Worm (Caenorhabditis elegans) whole organism, L3 larva: ENCODE measurements around the gene Y38F1A.4.

Source experiments
- R02D3.7 ChIP-seq: fragments of 150-350 bp; optimal IDR thresholded peaks from 2 replicates; lab custom pipeline; 2014; ENCODE audit warnings: missing biosample characterization, missing genetic modification characterization
- ZK546.5 ChIP-seq: sonication (generic microtip); optimal IDR thresholded peaks from 2 replicates; lab custom pipeline; 2017; ENCODE audit warnings: missing biosample characterization, missing genetic modification characterization
- ama-1 ChIP-seq: fragments of 150-350 bp; optimal IDR thresholded peaks from 2 replicates; lab custom pipeline; 2018
- ceh-16 ChIP-seq: sonication (generic microtip); optimal IDR thresholded peaks from 2 replicates; lab custom pipeline; 2017; ENCODE audit warnings: missing biosample characterization, missing genetic modification characterization
- ceh-82 ChIP-seq: fragments of 150-350 bp; optimal IDR thresholded peaks from 2 replicates; lab custom pipeline; 2014; ENCODE audit warnings: missing biosample characterization, missing genetic modification characterization
- ceh-9 ChIP-seq: sonication (generic microtip); optimal IDR thresholded peaks from 2 replicates; lab custom pipeline; 2018; ENCODE audit warnings: missing biosample characterization, missing genetic modification characterization
- egl-27 ChIP-seq: sonication (generic microtip); optimal IDR thresholded peaks from 4 replicates; lab custom pipeline; 2017; ENCODE audit warnings: missing biosample characterization, missing genetic modification reagents, missing genetic modification characterization
- egl-5 ChIP-seq: fragments of 150-350 bp; optimal IDR thresholded peaks from 2 replicates; lab custom pipeline; 2017; ENCODE audit warnings: missing biosample characterization, missing genetic modification reagents, missing genetic modification characterization, inconsistent platforms
- elt-1 ChIP-seq: fragments of 150-350 bp; optimal IDR thresholded peaks from 2 replicates; lab custom pipeline; 2014; ENCODE audit warnings: missing biosample characterization, missing genetic modification characterization
- elt-2 ChIP-seq: sonication (generic microtip); optimal IDR thresholded peaks from 2 replicates; lab custom pipeline; 2016; ENCODE audit warnings: missing genetic modification reagents, mild to moderate bottlenecking, missing genetic modification characterization, missing compliant biosample characterization
- eor-1 ChIP-seq, 2 experiments: fragments of 150-350 bp; optimal IDR thresholded peaks; 2 replicates each; lab custom pipeline; 2014 to 2018; ENCODE audit warnings: missing biosample characterization in 2 of 2, missing genetic modification characterization in 2 of 2
- fkh-10 ChIP-seq: sonication (generic microtip); optimal IDR thresholded peaks from 2 replicates; lab custom pipeline; 2017; ENCODE audit warnings: missing biosample characterization, missing genetic modification reagents, missing genetic modification characterization
- fos-1 ChIP-seq: fragments of 150-350 bp; optimal IDR thresholded peaks from 2 replicates; lab custom pipeline; 2014; ENCODE audit warnings: missing biosample characterization, missing genetic modification characterization
- hmg-11 ChIP-seq: sonication (generic microtip); optimal IDR thresholded peaks from 2 replicates; lab custom pipeline; 2016; ENCODE audit warnings: missing genetic modification characterization, missing compliant biosample characterization
- jun-1 ChIP-seq: fragments of 150-350 bp; optimal IDR thresholded peaks from 2 replicates; lab custom pipeline; 2014; ENCODE audit warnings: missing biosample characterization, missing genetic modification reagents, missing genetic modification characterization
- lin-39 ChIP-seq: fragments of 150-350 bp; optimal IDR thresholded peaks from 2 replicates; lab custom pipeline; 2018; ENCODE audit warnings: missing biosample characterization, missing genetic modification reagents, missing genetic modification characterization
- lsy-12 ChIP-seq: sonication (generic microtip); optimal IDR thresholded peaks from 2 replicates; lab custom pipeline; 2016; ENCODE audit warnings: mild to moderate bottlenecking, missing genetic modification characterization, missing compliant biosample characterization
- mdl-1 ChIP-seq: fragments of 150-350 bp; optimal IDR thresholded peaks from 2 replicates; lab custom pipeline; 2014; ENCODE audit warnings: missing biosample characterization, missing genetic modification characterization
- mml-1 ChIP-seq: fragments of 150-350 bp; sonication (generic microtip); optimal IDR thresholded peaks from 3 replicates; lab custom pipeline; 2014; ENCODE audit warnings: missing biosample characterization, missing genetic modification characterization
- nfya-1 ChIP-seq: sonication (generic microtip); optimal IDR thresholded peaks from 2 replicates; lab custom pipeline; 2017; ENCODE audit warnings: missing genetic modification characterization, mild to moderate bottlenecking, missing compliant biosample characterization, antibody characterized with exemption, moderate library complexity; ENCODE audit not compliant: insufficient read depth
- nhr-11 ChIP-seq: fragments of 150-350 bp; optimal IDR thresholded peaks from 2 replicates; lab custom pipeline; 2014; ENCODE audit warnings: missing biosample characterization, missing genetic modification characterization
- nhr-12 ChIP-seq: fragments of 150-350 bp; optimal IDR thresholded peaks from 2 replicates; lab custom pipeline; 2014; ENCODE audit warnings: missing biosample characterization, missing genetic modification characterization
- nhr-237 ChIP-seq: fragments of 150-350 bp; optimal IDR thresholded peaks from 2 replicates; lab custom pipeline; 2014; ENCODE audit warnings: missing biosample characterization, missing genetic modification characterization
- nhr-25 ChIP-seq: sonication (generic microtip); optimal IDR thresholded peaks from 2 replicates; lab custom pipeline; 2017; ENCODE audit warnings: missing biosample characterization, missing genetic modification characterization
- nhr-76 ChIP-seq: fragments of 150-350 bp; sonication (generic microtip); optimal IDR thresholded peaks from 5 replicates; lab custom pipeline; 2014; ENCODE audit warnings: missing biosample characterization, missing genetic modification characterization
- nhr-77 ChIP-seq: fragments of 150-350 bp; optimal IDR thresholded peaks from 2 replicates; lab custom pipeline; 2014; ENCODE audit warnings: missing biosample characterization, missing genetic modification characterization
- pqm-1 ChIP-seq: fragments of 150-350 bp; optimal IDR thresholded peaks from 2 replicates; lab custom pipeline; 2017; ENCODE audit warnings: missing biosample characterization, missing genetic modification characterization, inconsistent platforms
- sea-2 ChIP-seq: fragments of 150-350 bp; sonication (generic microtip); optimal IDR thresholded peaks from 4 replicates; lab custom pipeline; 2014; ENCODE audit warnings: missing biosample characterization, missing genetic modification reagents, missing genetic modification characterization
- skn-1 ChIP-seq: fragments of 150-350 bp; optimal IDR thresholded peaks from 2 replicates; lab custom pipeline; 2014; ENCODE audit warnings: missing biosample characterization, missing genetic modification characterization
- unc-62 ChIP-seq: fragments of 150-350 bp; sonication (generic microtip); optimal IDR thresholded peaks from 4 replicates; lab custom pipeline; 2014; ENCODE audit warnings: missing biosample characterization, missing genetic modification reagents, missing genetic modification characterization
- zag-1 ChIP-seq: fragments of 150-350 bp; optimal IDR thresholded peaks from 2 replicates; lab custom pipeline; 2014; ENCODE audit warnings: missing biosample characterization, missing genetic modification characterization
- ztf-4 ChIP-seq: fragments of 150-350 bp; optimal IDR thresholded peaks from 2 replicates; lab custom pipeline; 2014; ENCODE audit warnings: missing biosample characterization, missing genetic modification characterization

Gene Y38F1A.4

DNA sequence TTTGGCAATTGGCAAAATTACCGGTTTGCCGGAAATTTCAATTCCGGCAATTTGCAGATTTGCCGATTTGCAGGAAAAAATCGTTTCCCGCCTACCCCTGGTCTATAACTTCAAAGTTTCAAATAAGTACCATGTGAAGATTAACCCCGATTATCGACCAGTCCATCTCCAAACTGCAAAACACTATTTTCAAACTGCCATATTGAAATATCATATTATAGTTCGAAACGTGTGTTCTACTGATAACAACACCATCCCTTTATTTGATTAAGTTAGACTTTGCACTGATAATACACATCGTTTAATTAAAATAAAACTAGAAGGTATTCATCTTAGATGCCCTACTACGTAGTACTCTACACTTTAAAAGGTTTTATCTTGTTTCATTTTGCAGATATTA lies 39.4 kb downstream of the Y38F1A.4 start:
- TF ChIP-seq ZK546.5 (tag; lab: Kevin White, UChicago) (no peak), zag-1 (tag; lab: Kevin White, UChicago) (no peak), pqm-1 (peak; percentile 22), eor-1 (tag; optimal IDR thresholded peaks at IDR 0.05; lab: Kevin White, UChicago) (no peak), fos-1 (no peak), fkh-10 (GFP tag; lab: Kevin White, UChicago) (no peak), elt-2 (peak; percentile 69), nhr-25 (tag; lab: Kevin White, UChicago) (no peak), lsy-12 (tag; lab: Kevin White, UChicago) (no peak), nhr-77 (no peak), egl-5 (tag; lab: Kevin White, UChicago) (no peak)

DNA sequence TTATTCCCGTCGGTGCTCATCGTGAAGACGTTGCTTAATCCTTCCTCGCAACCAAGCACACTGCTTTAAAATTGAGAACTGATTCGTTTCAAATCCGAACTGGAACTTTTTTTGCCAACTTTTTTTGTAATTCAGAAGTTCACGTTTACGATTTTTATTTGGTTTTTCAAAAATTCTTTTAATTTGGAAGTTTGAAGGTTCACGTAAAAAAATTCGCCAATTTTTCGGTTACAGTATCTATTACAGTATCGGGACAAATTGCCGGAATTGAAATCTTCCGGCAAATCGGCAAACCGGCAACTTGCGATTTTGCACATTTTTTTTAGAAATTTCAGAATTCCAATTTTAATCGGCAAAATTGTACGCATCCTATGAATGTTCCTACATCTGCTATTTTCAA lies 41.3 kb downstream of the Y38F1A.4 start, which contains the start of gene F58G1.3:
Gene F58G1.3 (minus strand): TSS at position 101 of the 400 bp plus-strand sequence.
- TF ChIP-seq zag-1 (tag; lab: Kevin White, UChicago) (no peak), ceh-9 (tag; lab: Kevin White, UChicago) (no peak), ZK546.5 (tag; lab: Kevin White, UChicago) (no peak), mdl-1 (tag; lab: Kevin White, UChicago) (no peak), nhr-237 (tag; lab: Kevin White, UChicago) (no peak), unc-62 (GFP tag; lab: Kevin White, UChicago) (no peak), sea-2 (GFP tag; lab: Kevin White, UChicago) (no peak), fos-1 (no peak), nhr-25 (tag; lab: Kevin White, UChicago) (no peak), ceh-16 (no peak), elt-2 (no peak), ztf-4 (tag; lab: Kevin White, UChicago) (no peak), nhr-77 (no peak), ama-1 (no peak), jun-1 (tag; lab: Kevin White, UChicago) (no peak), nhr-11 (tag; lab: Kevin White, UChicago) (no peak)

DNA sequence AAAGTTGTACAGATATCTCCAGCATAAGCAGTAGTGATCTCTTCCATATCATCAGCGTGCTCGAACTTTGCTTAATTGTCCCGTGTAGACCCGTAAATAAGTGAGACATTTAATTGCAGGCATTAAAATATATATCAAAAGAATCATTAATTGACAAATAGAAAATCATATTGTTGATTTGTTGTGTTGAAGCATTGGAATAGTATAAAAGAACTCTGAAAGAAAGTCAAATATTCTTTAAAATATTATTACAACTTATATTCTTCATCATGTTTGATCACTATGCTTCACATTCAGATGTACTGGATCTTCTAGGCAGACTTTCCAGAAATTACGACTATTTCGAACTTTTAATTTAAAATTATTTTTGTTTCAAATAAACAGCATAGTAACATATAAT lies 44.0 kb downstream of the Y38F1A.4 start, which contains the start of gene F58G1.8:
Gene F58G1.8 (minus strand): TSS at position 101 of the 400 bp plus-strand sequence.
- TF ChIP-seq elt-1 (tag; lab: Kevin White, UChicago): no peak
- TF ChIP-seq ztf-4 (tag; lab: Kevin White, UChicago): no peak
- no peak for TF ChIP-seq nhr-25 (tag; lab: Kevin White, UChicago)
- no peak for TF ChIP-seq mdl-1 (tag; lab: Kevin White, UChicago)
- no peak for TF ChIP-seq lsy-12 (tag; lab: Kevin White, UChicago)
- TF ChIP-seq fos-1: no peak
- TF ChIP-seq skn-1: no peak
- TF ChIP-seq nfya-1 (tag; lab: Kevin White, UChicago): no peak
- no peak for TF ChIP-seq unc-62 (GFP tag; lab: Kevin White, UChicago)

DNA sequence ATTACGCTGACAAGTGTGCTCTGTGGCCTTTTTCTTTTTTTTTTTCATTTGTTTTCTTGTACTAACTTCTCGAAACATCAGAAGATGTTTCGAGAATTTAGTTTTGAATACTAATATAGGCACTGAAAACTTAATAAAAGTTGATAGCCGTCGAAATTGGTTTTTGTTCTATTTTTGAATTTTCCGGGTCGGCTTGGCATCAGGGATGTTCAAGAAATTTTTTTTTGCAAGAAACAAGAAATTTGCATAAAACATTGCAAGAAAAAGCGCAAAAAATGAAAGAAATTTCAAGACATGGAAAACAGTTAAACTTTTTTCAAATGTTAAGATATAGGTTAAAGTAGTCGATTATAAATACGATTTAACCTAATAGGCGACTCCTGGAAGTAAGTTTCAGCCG lies 46.3 kb downstream of the Y38F1A.4 start:
- TF ChIP-seq egl-27 (tag; lab: Kevin White, UChicago) (no peak), ceh-82 (tag; lab: Kevin White, UChicago) (no peak), nhr-77 (no peak), fos-1 (no peak), lsy-12 (tag; lab: Kevin White, UChicago) (no peak), egl-5 (tag; lab: Kevin White, UChicago) (no peak), ceh-16 (no peak), lin-39 (tag; lab: Kevin White, UChicago) (no peak), mml-1 (tag; lab: Kevin White, UChicago) (no peak), zag-1 (tag; lab: Kevin White, UChicago) (no peak), nhr-76 (tag; lab: Kevin White, UChicago) (no peak), sea-2 (GFP tag; lab: Kevin White, UChicago) (no peak), eor-1 (tag; optimal IDR thresholded peaks at IDR 0.05; lab: Kevin White, UChicago) (no peak), nhr-11 (tag; lab: Kevin White, UChicago) (no peak), R02D3.7 (tag; lab: Kevin White, UChicago) (no peak), nhr-12 (tag; lab: Kevin White, UChicago) (no peak)
- TF ChIP-seq, all 47 proteins: peak for 0

DNA sequence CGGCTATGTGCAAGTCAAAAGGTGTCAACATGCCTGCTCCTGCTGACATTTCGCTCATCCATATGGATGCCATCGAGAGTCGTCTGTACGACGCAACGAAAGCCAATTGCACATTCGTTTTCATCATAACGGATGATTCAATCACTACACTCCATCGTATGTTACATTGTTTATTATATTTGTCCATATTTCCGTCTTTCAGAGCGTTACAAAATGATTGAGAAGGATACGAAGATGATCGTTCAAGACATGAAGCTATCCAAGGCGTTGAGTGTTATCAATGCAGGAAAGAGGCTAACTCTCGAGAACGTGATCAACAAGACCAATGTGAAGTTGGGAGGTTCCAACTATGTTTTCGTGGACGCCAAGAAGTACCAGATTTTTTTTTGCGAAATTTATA lies 48.0 kb downstream of the Y38F1A.4 start:
- TF ChIP-seq lin-39 (tag; lab: Kevin White, UChicago) (no peak), ZK546.5 (tag; lab: Kevin White, UChicago) (no peak), eor-1 (tag; optimal IDR thresholded peaks at IDR 0.05; lab: Kevin White, UChicago) (no peak), skn-1 (no peak), hmg-11 (tag; lab: Kevin White, UChicago) (no peak), nhr-12 (tag; lab: Kevin White, UChicago) (no peak), ama-1 (no peak)
